Fruit fly (Drosophila melanogaster): ENCODE data around the gene CG31917.
A peak's percentile ranks its signal among the peaks of the same experiment; 100 is the strongest.

Gene CG31917

DNA sequence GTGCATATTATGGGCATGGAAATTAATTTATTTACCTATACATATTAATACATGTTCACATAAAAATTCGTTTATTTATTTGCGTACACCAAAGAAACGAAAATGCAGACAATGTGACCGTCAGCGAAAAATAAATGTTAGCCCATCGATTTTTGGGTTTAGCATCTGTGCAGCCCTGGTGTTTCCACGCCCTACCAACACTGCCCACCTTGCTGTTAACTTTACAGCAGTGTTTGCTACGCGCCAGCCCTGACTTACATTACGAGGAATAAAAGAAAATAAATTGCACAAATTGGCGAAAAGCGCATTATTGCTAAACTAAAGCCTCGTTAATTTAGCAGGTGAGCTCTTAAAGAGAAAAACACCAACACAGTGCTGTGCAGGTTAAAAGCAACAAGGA, 32.4 kb upstream of the CG31917 start, which contains the start of the genes CG33995, CG44000 and CG44001 (continued):
- TF ChIP-seq CG14860 (GFP tag; IDR thresholded peaks at IDR 0.05; ENCODE audit: partially characterized antibody) (0 out of 3 replicates have a peak, but pooled peaks have one; percentile 20), fu2 (GFP tag; optimal IDR thresholded peaks at IDR 0.05) (peak; percentile 43), CG9932 (GFP tag; IDR thresholded peaks at IDR 0.05) (peak; percentile 67), CG2678 (tag; optimal IDR thresholded peaks at IDR 0.05) (peak; percentile 31), Usf (GFP tag; optimal IDR thresholded peaks at IDR 0.05) (no peak), gsb-n (tag; optimal IDR thresholded peaks at IDR 0.05) (peak; percentile 16), vfl (GFP tag; optimal IDR thresholded peaks at IDR 0.05) (peak; percentile 44), CG17912 (GFP tag; optimal IDR thresholded peaks at IDR 0.05) (no peak), BtbVII (GFP tag; optimal IDR thresholded peaks at IDR 0.05) (no peak), sens (GFP tag) (peak; percentile 93), ase (GFP tag; IDR thresholded peaks at IDR 0.05) (no peak), pho (GFP tag; optimal IDR thresholded peaks at IDR 0.05) (peak; percentile 58), CoRest (tag; optimal IDR thresholded peaks at IDR 0.05) (peak; percentile 51), repo (GFP tag; optimal IDR thresholded peaks at IDR 0.05) (peak; percentile 54), shn (GFP tag; optimal IDR thresholded peaks at IDR 0.05) (peak; percentile 52), Asciz (GFP tag; optimal IDR thresholded peaks at IDR 0.05) (no peak), CG2889 (GFP tag; IDR thresholded peaks at IDR 0.05) (no peak), maf-S (GFP tag; optimal IDR thresholded peaks at IDR 0.05) (peak; percentile 14), CG10366 (GFP tag; IDR thresholded peaks at IDR 0.05) (peak; percentile 32), sna (GFP tag; IDR thresholded peaks at IDR 0.05; ENCODE audit: partially characterized antibody) (0 out of 2 replicates have a peak, but pooled peaks have one; percentile 4), CG7372 (GFP tag; IDR thresholded peaks at IDR 0.05) (no peak), CG11696 (GFP tag; IDR thresholded peaks at IDR 0.05) (no peak), B-H2 (GFP tag; optimal IDR thresholded peaks at IDR 0.05) (peak; percentile 79), Nf-YB (GFP tag; optimal IDR thresholded peaks at IDR 0.05) (peak; percentile 9), CG16779 (GFP tag; IDR thresholded peaks at IDR 0.05) (no peak), dati (GFP tag; IDR thresholded peaks at IDR 0.05) (no peak), ATbp (GFP tag; optimal IDR thresholded peaks at IDR 0.05) (no peak), CG32532 (GFP tag; IDR thresholded peaks at IDR 0.05) (peak; percentile 59), salm (tag; optimal IDR thresholded peaks at IDR 0.05) (no peak), Mad (GFP tag; optimal IDR thresholded peaks at IDR 0.05) (peak; percentile 72), Myb (GFP tag; optimal IDR thresholded peaks at IDR 0.05) (peak; percentile 78), CG8478 (optimal IDR thresholded peaks at IDR 0.05) (no peak), btn (GFP tag; optimal IDR thresholded peaks at IDR 0.05) (peak; percentile 4), Stat92E (GFP tag; optimal IDR thresholded peaks at IDR 0.05) (peak in 1 of 3 experiments; percentile 60), CG7963 (GFP tag; IDR thresholded peaks at IDR 0.05; ENCODE audit: partially characterized antibody) (no peak), fd102C (GFP tag; optimal IDR thresholded peaks at IDR 0.05) (no peak), ERR (GFP tag; optimal IDR thresholded peaks at IDR 0.05) (no peak), esg (GFP tag; conservative IDR thresholded peaks at IDR 0.05) (no peak), CG43689 (GFP tag; IDR thresholded peaks at IDR 0.05) (no peak), CG3847 (GFP tag; IDR thresholded peaks at IDR 0.05) (peak; percentile 75), CG34422 (GFP tag; IDR thresholded peaks at IDR 0.05) (peak; percentile 66; the same call in 2 of the 3 replicates), D (optimal IDR thresholded peaks at IDR 0.05) (no peak), D (GFP tag; optimal IDR thresholded peaks at IDR 0.05) (no peak), YL-1 (GFP tag; optimal IDR thresholded peaks at IDR 0.05) (peak; percentile 96), Drgx (GFP tag; IDR thresholded peaks at IDR 0.05) (0 out of 2 replicates have a peak, but pooled peaks have one; percentile 6), CG12071 (GFP tag; optimal IDR thresholded peaks at IDR 0.05) (no peak), row (GFP tag; IDR thresholded peaks at IDR 0.05) (peak; percentile 39; the same call in 2 of the 3 replicates), CG17829 (tag; optimal IDR thresholded peaks at IDR 0.05) (peak; percentile 59), CG9215 (GFP tag; IDR thresholded peaks at IDR 0.05) (peak; percentile 22; the same call in 1 of the 2 replicates), BEAF-32 (GFP tag; optimal IDR thresholded peaks at IDR 0.05) (peak; percentile 50), CG9817 (tag; optimal IDR thresholded peaks at IDR 0.05) (peak; percentile 52), CG16815 (GFP tag; optimal IDR thresholded peaks at IDR 0.05) (no peak)

Measured in whole organism, embryonic.